Worm (Caenorhabditis elegans): ENCODE data around the gene T26C12.3.

T26C12.3 gene

DNA sequence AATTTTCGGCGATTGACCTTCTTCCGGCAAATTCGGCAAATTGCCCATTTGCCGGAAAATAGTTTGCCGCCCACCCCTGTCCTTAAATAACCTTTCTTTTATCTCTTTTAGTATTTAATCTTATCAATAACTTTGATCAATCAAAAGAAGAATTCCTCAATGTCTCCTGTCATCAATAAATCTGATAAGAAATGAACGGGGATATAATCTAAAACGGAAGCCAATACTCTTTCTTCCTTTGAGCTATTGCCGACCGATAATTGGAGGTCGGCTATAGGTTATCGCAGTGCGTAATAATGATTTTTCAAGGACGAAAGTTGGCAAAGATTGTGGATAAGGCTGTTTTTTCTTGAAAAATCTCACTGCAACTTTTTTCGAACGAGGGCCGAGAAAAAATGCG lies 52.0 kb downstream of the T26C12.3 start:
- TF ChIP-seq elt-2 (tag; optimal IDR thresholded peaks at IDR 0.05), result peak; percentile 8
- no peak for TF ChIP-seq mec-3 (tag; optimal IDR thresholded peaks at IDR 0.05; ENCODE audit: borderline replicate concordance)
